Worm (Caenorhabditis elegans): ENCODE results near the gene srt-70.

- TF ChIP-seq ztf-29 (GFP tag; IDR thresholded peaks at IDR 0.05) (no peak), klf-2 (GFP tag; conservative IDR thresholded peaks at IDR 0.05) (no peak), ztf-23 (GFP tag; IDR thresholded peaks at IDR 0.05) (no peak)
Observed at ce11 chrV:5252016-5252415, 7.3 kb downstream of the srt-70 start, which contains the start of gene srt-68.
